Worm (Caenorhabditis elegans) whole organism, early embryonic: ENCODE measurements around the gene C53C11.5.

Source experiments
- B0310.2 ChIP-seq: sonication (generic microtip); optimal IDR thresholded peaks from 2 replicates; lab custom pipeline; 2016; ENCODE audit warnings: mild to moderate bottlenecking, missing genetic modification characterization, missing compliant biosample characterization
- F13C5.2 ChIP-seq: sonication (generic microtip); optimal IDR thresholded peaks from 2 replicates; lab custom pipeline; 2017; ENCODE audit warnings: mild to moderate bottlenecking, missing genetic modification characterization, inconsistent platforms, missing compliant biosample characterization
- ama-1 ChIP-seq: fragments of 150-350 bp; optimal IDR thresholded peaks from 2 replicates; lab custom pipeline; 2014
- ceh-13 ChIP-seq: fragments of 200-800 bp; sonication (Bioruptor generic); optimal IDR thresholded peaks from 2 replicates; lab custom pipeline; 2018; ENCODE audit warnings: mild to moderate bottlenecking, missing genetic modification characterization, missing compliant biosample characterization
- hmbx-1 ChIP-seq: sonication (generic microtip); optimal IDR thresholded peaks from 2 replicates; lab custom pipeline; 2016; ENCODE audit warnings: mild to moderate bottlenecking, missing genetic modification characterization, missing compliant biosample characterization
- hnd-1 ChIP-seq: sonication (generic microtip); optimal IDR thresholded peaks from 2 replicates; lab custom pipeline; 2016; ENCODE audit warnings: missing genetic modification characterization, missing compliant biosample characterization
- sea-1 ChIP-seq: fragments of 200-800 bp; sonication (Bioruptor generic); conservative IDR thresholded peaks from 2 replicates; pipeline ENCODE4 v1.3.6; 2022; ENCODE audit warnings: missing genetic modification characterization, missing compliant biosample characterization
- tbx-11 ChIP-seq: fragments of 200-800 bp; sonication (Bioruptor generic); IDR thresholded peaks from 2 replicates; pipeline ENCODE4 v1.3.6; 2022; ENCODE audit warnings: missing genetic modification characterization, missing compliant biosample characterization
- tbx-37 ChIP-seq: fragments of 200-800 bp; sonication (Bioruptor generic); conservative IDR thresholded peaks from 2 replicates; pipeline ENCODE4 v1.3.6; 2022; ENCODE audit warnings: missing genetic modification reagents, missing genetic modification characterization, missing compliant biosample characterization
- tra-4 ChIP-seq: sonication (generic microtip); optimal IDR thresholded peaks from 2 replicates; lab custom pipeline; 2017; ENCODE audit warnings: missing genetic modification characterization, missing compliant biosample characterization

DNA sequence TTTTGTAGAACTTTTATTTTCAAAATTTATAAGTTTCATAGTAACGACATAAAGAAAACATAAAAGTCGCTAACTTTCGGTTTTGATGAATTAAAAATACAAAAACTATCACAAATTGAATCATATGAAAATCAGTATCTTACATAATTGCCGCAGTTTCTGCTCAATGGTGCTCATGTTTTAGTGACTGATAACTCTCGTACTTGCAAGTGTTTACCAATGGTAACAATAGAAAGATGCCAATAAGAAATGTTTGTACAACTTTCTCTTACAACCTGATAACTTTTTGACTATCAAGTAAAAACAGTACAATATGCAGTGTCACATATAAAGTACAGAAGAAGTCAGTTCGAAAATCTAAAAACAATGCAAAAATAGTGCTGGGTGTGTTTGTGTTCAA, 52.3 kb downstream of the C53C11.5 start:
- no peak for TF ChIP-seq hmbx-1
- no peak for TF ChIP-seq B0310.2
- no peak for TF ChIP-seq ama-1 (lab: Kevin White, UChicago)
- TF ChIP-seq F13C5.2 (tag; lab: Kevin White, UChicago): no peak
- TF ChIP-seq tbx-37 (GFP tag; lab: Robert Waterston, UW): no peak
- TF ChIP-seq hnd-1: no peak
- no peak for TF ChIP-seq sea-1
- TF ChIP-seq tbx-11 (GFP tag; lab: Robert Waterston, UW): no peak
- no peak for TF ChIP-seq ceh-13 (GFP tag; lab: Kevin White, UChicago)
- no peak for TF ChIP-seq tra-4 (tag; lab: Kevin White, UChicago)
